Worm (Caenorhabditis elegans) whole organism, L2 larva: ENCODE measurements around the gene R02E12.12.

ENCODE experiments used
- ZK546.5 ChIP-seq: sonication (generic microtip); optimal IDR thresholded peaks from 2 replicates; lab custom pipeline; 2017; ENCODE audit warnings: missing biosample characterization, missing genetic modification characterization
- egl-27 ChIP-seq: sonication (generic microtip); optimal IDR thresholded peaks from 3 replicates; lab custom pipeline; 2017; ENCODE audit warnings: missing biosample characterization, missing genetic modification reagents, missing genetic modification characterization
- fos-1 ChIP-seq: fragments of 150-350 bp; optimal IDR thresholded peaks from 2 replicates; lab custom pipeline; 2014; ENCODE audit warnings: missing biosample characterization, missing genetic modification characterization
- lsy-2 ChIP-seq, 2 experiments: fragments of 150-350 bp in 1 of 2; sonication (generic microtip) in 1 of 2; optimal IDR thresholded peaks; 2 replicates each; lab custom pipeline; 2014 to 2017; ENCODE audit warnings: missing biosample characterization in 2 of 2, missing genetic modification characterization in 2 of 2
- snpc-4 ChIP-seq: fragments of 150-350 bp; optimal IDR thresholded peaks from 2 replicates; lab custom pipeline; 2014; ENCODE audit warnings: missing biosample characterization, missing genetic modification characterization

- TF ChIP-seq snpc-4 (no peak), ZK546.5 (tag; lab: Kevin White, UChicago) (no peak), fos-1 (no peak), egl-27 (tag; lab: Kevin White, UChicago) (no peak), lsy-2 (tag; optimal IDR thresholded peaks at IDR 0.05; lab: Kevin White, UChicago) (no peak)
These were observed 45.7 kb upstream of the R02E12.12 start for ce11 chrX:3957475-3958204.
